Fruit fly (Drosophila melanogaster): Measurements from ENCODE around the gene CG16956.

Gene CG16956

dm6 chr2L:13368940-13369339 lies 45.4 kb downstream of the CG16956 start, which contains the start of gene CG31855 (continued):
- TF ChIP-seq net (GFP tag; optimal IDR thresholded peaks at IDR 0.05): peak; percentile 76
- peak; percentile 44 for TF ChIP-seq CG1621 (tag; optimal IDR thresholded peaks at IDR 0.05)
- TF ChIP-seq CG4318 (GFP tag; optimal IDR thresholded peaks at IDR 0.05): no peak
- peak; percentile 72 for TF ChIP-seq CG15336 (GFP tag; IDR thresholded peaks at IDR 0.05)
- peak; percentile 65 for TF ChIP-seq CG6854 (GFP tag; optimal IDR thresholded peaks at IDR 0.05)
- TF ChIP-seq CG8632 (GFP tag; optimal IDR thresholded peaks at IDR 0.05): peak; percentile 74
- no peak for TF ChIP-seq vri (GFP tag; optimal IDR thresholded peaks at IDR 0.05)
- peak; percentile 87 for TF ChIP-seq Met (GFP tag; optimal IDR thresholded peaks at IDR 0.05)
- TF ChIP-seq fkh (GFP tag; optimal IDR thresholded peaks at IDR 0.05): no peak
- peak; percentile 80 for TF ChIP-seq lz (GFP tag; optimal IDR thresholded peaks at IDR 0.05)
- TF ChIP-seq CG3032 (tag; optimal IDR thresholded peaks at IDR 0.05): peak; percentile 64
- peak; percentile 73 for TF ChIP-seq CG7368 (GFP tag; optimal IDR thresholded peaks at IDR 0.05)
- TF ChIP-seq CG32006 (GFP tag; optimal IDR thresholded peaks at IDR 0.05): peak; percentile 70
- peak; percentile 83 for TF ChIP-seq Smox (GFP tag; optimal IDR thresholded peaks at IDR 0.05)
- TF ChIP-seq Sox15 (GFP tag; optimal IDR thresholded peaks at IDR 0.05): peak; percentile 38
- peak; percentile 52 for TF ChIP-seq CG11902 (GFP tag; optimal IDR thresholded peaks at IDR 0.05)
- TF ChIP-seq CG34406 (GFP tag; optimal IDR thresholded peaks at IDR 0.05): peak; percentile 70

- no peak for TF ChIP-seq Eip75B (GFP tag; optimal IDR thresholded peaks at IDR 0.05)
- no peak for TF ChIP-seq dac (GFP tag; optimal IDR thresholded peaks at IDR 0.05)
- no peak for TF ChIP-seq ss (GFP tag; optimal IDR thresholded peaks at IDR 0.05)
- TF ChIP-seq CG11902 (GFP tag; optimal IDR thresholded peaks at IDR 0.05): no peak
- TF ChIP-seq Blimp-1 (GFP tag; optimal IDR thresholded peaks at IDR 0.05): no peak
- TF ChIP-seq CG32006 (GFP tag; optimal IDR thresholded peaks at IDR 0.05): no peak
- no peak for TF ChIP-seq CG7368 (GFP tag; optimal IDR thresholded peaks at IDR 0.05)
- no peak for TF ChIP-seq salr (GFP tag; optimal IDR thresholded peaks at IDR 0.05)
- TF ChIP-seq CG8632 (GFP tag; optimal IDR thresholded peaks at IDR 0.05): no peak
- TF ChIP-seq Hr4 (GFP tag; optimal IDR thresholded peaks at IDR 0.05): peak; percentile 25
- TF ChIP-seq CG16779 (tag; optimal IDR thresholded peaks at IDR 0.05): no peak
- TF ChIP-seq vri (GFP tag; optimal IDR thresholded peaks at IDR 0.05): no peak
- TF ChIP-seq CG15336 (GFP tag; IDR thresholded peaks at IDR 0.05): no peak
- no peak for TF ChIP-seq dsx (GFP tag; optimal IDR thresholded peaks at IDR 0.05; ENCODE audit: poor library complexity, severe bottlenecking)
- no peak for TF ChIP-seq CG6163 (GFP tag; IDR thresholded peaks at IDR 0.05)
- peak; percentile 37 for TF ChIP-seq Smox (GFP tag; optimal IDR thresholded peaks at IDR 0.05)
- peak; percentile 34 for TF ChIP-seq Eip93F (GFP tag; optimal IDR thresholded peaks at IDR 0.05)
- TF ChIP-seq CG11762 (GFP tag; optimal IDR thresholded peaks at IDR 0.05; ENCODE audit: insufficient read depth): no peak
- peak; percentile 45 for TF ChIP-seq esn (GFP tag; optimal IDR thresholded peaks at IDR 0.05)
- peak; percentile 9 for TF ChIP-seq cyc (GFP tag; optimal IDR thresholded peaks at IDR 0.05)
- TF ChIP-seq CG4318 (GFP tag; optimal IDR thresholded peaks at IDR 0.05): no peak
- no peak for TF ChIP-seq CG1621 (tag; optimal IDR thresholded peaks at IDR 0.05)
- no peak for TF ChIP-seq Sox14 (GFP tag; optimal IDR thresholded peaks at IDR 0.05)
- peak; percentile 24 for TF ChIP-seq acj6 (GFP tag; optimal IDR thresholded peaks at IDR 0.05)
- no peak for TF ChIP-seq Lpt (GFP tag; optimal IDR thresholded peaks at IDR 0.05)
- no peak for TF ChIP-seq net (GFP tag; optimal IDR thresholded peaks at IDR 0.05)
- no peak for TF ChIP-seq OdsH (GFP tag; optimal IDR thresholded peaks at IDR 0.05)
- peak; percentile 25 for TF ChIP-seq pdm3 (GFP tag; optimal IDR thresholded peaks at IDR 0.05)
- peak; percentile 3 for TF ChIP-seq CG3032 (tag; optimal IDR thresholded peaks at IDR 0.05)
- TF ChIP-seq eg (GFP tag; IDR thresholded peaks at IDR 0.05): no peak
- no peak for TF ChIP-seq CG31627 (GFP tag; optimal IDR thresholded peaks at IDR 0.05)
- no peak for TF ChIP-seq achi (GFP tag; optimal IDR thresholded peaks at IDR 0.05)
- no peak for TF ChIP-seq spab (GFP tag; optimal IDR thresholded peaks at IDR 0.05)
- peak; percentile 79 for TF ChIP-seq Eip78C (GFP tag)
- TF ChIP-seq Hr38 (GFP tag; optimal IDR thresholded peaks at IDR 0.05): no peak
- peak; percentile 5 for TF ChIP-seq lz (GFP tag; optimal IDR thresholded peaks at IDR 0.05)
- TF ChIP-seq svp (GFP tag): no peak
- no peak for TF ChIP-seq Hr39 (GFP tag; optimal IDR thresholded peaks at IDR 0.05)
- no peak for TF ChIP-seq Gug (GFP tag; IDR thresholded peaks at IDR 0.05)
- TF ChIP-seq CG6854 (GFP tag; optimal IDR thresholded peaks at IDR 0.05): no peak
- TF ChIP-seq CG9139 (GFP tag; optimal IDR thresholded peaks at IDR 0.05): no peak
- no peak for TF ChIP-seq CG8319 (GFP tag; optimal IDR thresholded peaks at IDR 0.05)
- no peak for TF ChIP-seq Ets21C (GFP tag; optimal IDR thresholded peaks at IDR 0.05)
These were observed 47.0 kb downstream of the CG16956 start, which contains the start of gene Tap42 for dm6 chr2L:13367378-13367777. TSS of gene Tap42 (plus strand) at chr2L:13367617.
